Worm (Caenorhabditis elegans) whole organism, L3 larva: ENCODE results near the gene alp-1.

ENCODE experiments used
- R02D3.7 ChIP-seq: fragments of 150-350 bp; optimal IDR thresholded peaks from 2 replicates; lab custom pipeline; 2014; ENCODE audit warnings: missing biosample characterization, missing genetic modification characterization
- ZK546.5 ChIP-seq: sonication (generic microtip); optimal IDR thresholded peaks from 2 replicates; lab custom pipeline; 2017; ENCODE audit warnings: missing biosample characterization, missing genetic modification characterization
- aly-2 ChIP-seq: fragments of 150-350 bp; optimal IDR thresholded peaks from 2 replicates; lab custom pipeline; 2014; ENCODE audit warnings: missing biosample characterization, missing genetic modification characterization
- ama-1 ChIP-seq: fragments of 150-350 bp; optimal IDR thresholded peaks from 2 replicates; lab custom pipeline; 2018
- ceh-28 ChIP-seq: fragments of 150-350 bp; optimal IDR thresholded peaks from 2 replicates; lab custom pipeline; 2014; ENCODE audit warnings: missing biosample characterization, missing genetic modification reagents, missing genetic modification characterization
- ceh-82 ChIP-seq: fragments of 150-350 bp; optimal IDR thresholded peaks from 2 replicates; lab custom pipeline; 2014; ENCODE audit warnings: missing biosample characterization, missing genetic modification characterization
- ceh-9 ChIP-seq: sonication (generic microtip); optimal IDR thresholded peaks from 2 replicates; lab custom pipeline; 2018; ENCODE audit warnings: missing biosample characterization, missing genetic modification characterization
- daf-12 ChIP-seq: fragments of 150-350 bp; optimal IDR thresholded peaks from 2 replicates; lab custom pipeline; 2014; ENCODE audit warnings: missing biosample characterization, missing genetic modification reagents, missing genetic modification characterization
- egl-27 ChIP-seq: sonication (generic microtip); optimal IDR thresholded peaks from 4 replicates; lab custom pipeline; 2017; ENCODE audit warnings: missing biosample characterization, missing genetic modification reagents, missing genetic modification characterization
- elt-1 ChIP-seq: fragments of 150-350 bp; optimal IDR thresholded peaks from 2 replicates; lab custom pipeline; 2014; ENCODE audit warnings: missing biosample characterization, missing genetic modification characterization
- elt-2 ChIP-seq: sonication (generic microtip); optimal IDR thresholded peaks from 2 replicates; lab custom pipeline; 2016; ENCODE audit warnings: missing genetic modification reagents, mild to moderate bottlenecking, missing genetic modification characterization, missing compliant biosample characterization
- eor-1 ChIP-seq, 2 experiments: fragments of 150-350 bp; optimal IDR thresholded peaks; 2 replicates each; lab custom pipeline; 2014 to 2018; ENCODE audit warnings: missing biosample characterization in 2 of 2, missing genetic modification characterization in 2 of 2
- hmg-11 ChIP-seq: sonication (generic microtip); optimal IDR thresholded peaks from 2 replicates; lab custom pipeline; 2016; ENCODE audit warnings: missing genetic modification characterization, missing compliant biosample characterization
- jun-1 ChIP-seq: fragments of 150-350 bp; optimal IDR thresholded peaks from 2 replicates; lab custom pipeline; 2014; ENCODE audit warnings: missing biosample characterization, missing genetic modification reagents, missing genetic modification characterization
- lin-15B ChIP-seq: fragments of 150-350 bp; optimal IDR thresholded peaks from 2 replicates; lab custom pipeline; 2014; ENCODE audit warnings: missing biosample characterization, missing genetic modification characterization
- lin-39 ChIP-seq: fragments of 150-350 bp; optimal IDR thresholded peaks from 2 replicates; lab custom pipeline; 2018; ENCODE audit warnings: missing biosample characterization, missing genetic modification reagents, missing genetic modification characterization
- lsy-12 ChIP-seq: sonication (generic microtip); optimal IDR thresholded peaks from 2 replicates; lab custom pipeline; 2016; ENCODE audit warnings: mild to moderate bottlenecking, missing genetic modification characterization, missing compliant biosample characterization
- mdl-1 ChIP-seq: fragments of 150-350 bp; optimal IDR thresholded peaks from 2 replicates; lab custom pipeline; 2014; ENCODE audit warnings: missing biosample characterization, missing genetic modification characterization
- mml-1 ChIP-seq: fragments of 150-350 bp; sonication (generic microtip); optimal IDR thresholded peaks from 3 replicates; lab custom pipeline; 2014; ENCODE audit warnings: missing biosample characterization, missing genetic modification characterization
- nfya-1 ChIP-seq: sonication (generic microtip); optimal IDR thresholded peaks from 2 replicates; lab custom pipeline; 2017; ENCODE audit warnings: missing genetic modification characterization, mild to moderate bottlenecking, missing compliant biosample characterization, antibody characterized with exemption, moderate library complexity; ENCODE audit not compliant: insufficient read depth
- nhr-23 ChIP-seq: fragments of 150-350 bp; optimal IDR thresholded peaks from 2 replicates; lab custom pipeline; 2014; ENCODE audit warnings: missing biosample characterization, missing genetic modification reagents, missing genetic modification characterization
- nhr-237 ChIP-seq: fragments of 150-350 bp; optimal IDR thresholded peaks from 2 replicates; lab custom pipeline; 2014; ENCODE audit warnings: missing biosample characterization, missing genetic modification characterization
- nhr-25 ChIP-seq: sonication (generic microtip); optimal IDR thresholded peaks from 2 replicates; lab custom pipeline; 2017; ENCODE audit warnings: missing biosample characterization, missing genetic modification characterization
- nhr-28 ChIP-seq: fragments of 150-350 bp; optimal IDR thresholded peaks from 2 replicates; lab custom pipeline; 2014; ENCODE audit warnings: missing biosample characterization, missing genetic modification characterization
- nhr-43 ChIP-seq: sonication (generic microtip); optimal IDR thresholded peaks from 2 replicates; lab custom pipeline; 2016; ENCODE audit warnings: mild to moderate bottlenecking, missing genetic modification characterization, missing compliant biosample characterization; ENCODE audit not compliant: poor library complexity, severe bottlenecking
- nhr-77 ChIP-seq: fragments of 150-350 bp; optimal IDR thresholded peaks from 2 replicates; lab custom pipeline; 2014; ENCODE audit warnings: missing biosample characterization, missing genetic modification characterization
- pha-4 ChIP-seq: fragments of 150-350 bp; optimal IDR thresholded peaks from 2 replicates; lab custom pipeline; 2014; ENCODE audit warnings: missing biosample characterization, missing genetic modification reagents, missing genetic modification characterization
- sea-2 ChIP-seq: fragments of 150-350 bp; sonication (generic microtip); optimal IDR thresholded peaks from 4 replicates; lab custom pipeline; 2014; ENCODE audit warnings: missing biosample characterization, missing genetic modification reagents, missing genetic modification characterization
- skn-1 ChIP-seq: fragments of 150-350 bp; optimal IDR thresholded peaks from 2 replicates; lab custom pipeline; 2014; ENCODE audit warnings: missing biosample characterization, missing genetic modification characterization
- snpc-4 ChIP-seq: fragments of 150-350 bp; optimal IDR thresholded peaks from 2 replicates; lab custom pipeline; 2014; ENCODE audit warnings: missing biosample characterization, missing genetic modification characterization
- tbx-2 ChIP-seq: sonication (generic microtip); optimal IDR thresholded peaks from 2 replicates; lab custom pipeline; 2016; ENCODE audit warnings: mild to moderate bottlenecking, missing genetic modification characterization, missing compliant biosample characterization
- zag-1 ChIP-seq: fragments of 150-350 bp; optimal IDR thresholded peaks from 2 replicates; lab custom pipeline; 2014; ENCODE audit warnings: missing biosample characterization, missing genetic modification characterization
- ztf-11 ChIP-seq: fragments of 150-350 bp; optimal IDR thresholded peaks from 2 replicates; lab custom pipeline; 2014; ENCODE audit warnings: missing biosample characterization, missing genetic modification characterization

The alp-1 gene

ce11 chrIV:8824145-8824833 lies 28.0 kb upstream of the alp-1 start, which contains the start of the genes col-117 and col-3:
col-117 (minus strand) TSS chrIV:8824195.
col-3 (plus strand) TSS chrIV:8824783.
- peak; percentile 16 for TF ChIP-seq nhr-43 (tag; lab: Kevin White, UChicago)
- peak; percentile 29 for TF ChIP-seq nhr-23
- no peak for TF ChIP-seq ceh-82 (tag; lab: Kevin White, UChicago)
- no peak for TF ChIP-seq daf-12 (tag; lab: Kevin White, UChicago)
- TF ChIP-seq nhr-25 (tag; lab: Kevin White, UChicago) = peak; percentile 86
- TF ChIP-seq elt-1 (tag; lab: Kevin White, UChicago) = peak; percentile 83

ce11 chrIV:8825997-8826605 lies 26.2 kb upstream of the alp-1 start:
- TF ChIP-seq nhr-23 (peak; percentile 31), aly-2 (tag; lab: Kevin White, UChicago) (peak; percentile 11), ceh-9 (tag; lab: Kevin White, UChicago) (no peak), lsy-12 (tag; lab: Kevin White, UChicago) (peak; percentile 6), ceh-28 (tag; lab: Kevin White, UChicago) (peak; percentile 37), nhr-77 (tag; lab: Kevin White, UChicago) (peak; percentile 56), nhr-43 (tag; lab: Kevin White, UChicago) (peak; percentile 73), ztf-11 (no peak), ceh-82 (tag; lab: Kevin White, UChicago) (peak; percentile 70), R02D3.7 (peak; percentile 49), nhr-25 (tag; lab: Kevin White, UChicago) (peak; percentile 58), elt-1 (tag; lab: Kevin White, UChicago) (peak; percentile 9), sea-2 (GFP tag; lab: Kevin White, UChicago) (no peak)

ce11 chrIV:8826606-8827000 lies 25.7 kb upstream of the alp-1 start:
- TF ChIP-seq nhr-77 (tag; lab: Kevin White, UChicago) = no peak
- TF ChIP-seq lsy-12 (tag; lab: Kevin White, UChicago) = no peak
- peak; percentile 9 for TF ChIP-seq pha-4 (tag; lab: Kevin White, UChicago)
- no peak for TF ChIP-seq snpc-4
- TF ChIP-seq ama-1 (lab: Kevin White, UChicago) = no peak
- peak; percentile 65 for TF ChIP-seq hmg-11 (tag; lab: Kevin White, UChicago)
- TF ChIP-seq tbx-2 (tag; lab: Kevin White, UChicago) = no peak
- peak; percentile 7 for TF ChIP-seq jun-1 (tag; lab: Kevin White, UChicago)
- TF ChIP-seq lin-15B (tag; lab: Kevin White, UChicago) = peak; percentile 19
- peak; percentile 3 for TF ChIP-seq nhr-25 (tag; lab: Kevin White, UChicago)
- no peak for TF ChIP-seq eor-1 (tag; optimal IDR thresholded peaks at IDR 0.05; lab: Kevin White, UChicago)
- peak; percentile 22 for TF ChIP-seq ceh-28 (tag; lab: Kevin White, UChicago)
- no peak for TF ChIP-seq nhr-43 (tag; lab: Kevin White, UChicago)
- peak; percentile 37 for TF ChIP-seq nfya-1 (tag; lab: Kevin White, UChicago)
- no peak for TF ChIP-seq mml-1 (tag; lab: Kevin White, UChicago)
- TF ChIP-seq, all 47 proteins: peak for 7

ce11 chrIV:8827500-8827899 lies 24.8 kb upstream of the alp-1 start, which contains the start of gene T28C6.7:
T28C6.7 (plus strand) TSS chrIV:8827800.
- TF ChIP-seq jun-1 (tag; lab: Kevin White, UChicago) (no peak), daf-12 (tag; lab: Kevin White, UChicago) (no peak), snpc-4 (no peak), R02D3.7 (no peak), elt-2 (tag; lab: Kevin White, UChicago) (no peak), lin-39 (no peak), mdl-1 (no peak), tbx-2 (tag; lab: Kevin White, UChicago) (no peak), nhr-28 (tag; lab: Kevin White, UChicago) (no peak), zag-1 (tag; lab: Kevin White, UChicago) (no peak), nhr-25 (tag; lab: Kevin White, UChicago) (no peak), skn-1 (tag; lab: Kevin White, UChicago) (no peak), ceh-9 (tag; lab: Kevin White, UChicago) (no peak), ZK546.5 (tag; lab: Kevin White, UChicago) (no peak), nhr-237 (tag; lab: Kevin White, UChicago) (no peak), ztf-11 (no peak), mml-1 (tag; lab: Kevin White, UChicago) (no peak), ceh-28 (tag; lab: Kevin White, UChicago) (no peak), nhr-77 (tag; lab: Kevin White, UChicago) (no peak), egl-27 (tag; lab: Kevin White, UChicago) (no peak)
